Fruit fly (Drosophila melanogaster) whole organism, embryonic: ENCODE data around the gene Ubi-p63E.

Experiments
- BtbVII ChIP-seq: fragments of 200-800 bp; sonication (Bioruptor generic); optimal IDR thresholded peaks from 3 replicates; lab custom pipeline; 2017; ENCODE audit warnings: missing biosample characterization, mild to moderate bottlenecking, missing genetic modification characterization
- CG10267 ChIP-seq: fragments of 200-800 bp; sonication (Bioruptor generic); optimal IDR thresholded peaks from 2 replicates; lab custom pipeline; 2018; ENCODE audit warnings: missing biosample characterization, mild to moderate bottlenecking, missing genetic modification characterization, moderate library complexity
- CG17359 ChIP-seq: fragments of 200-800 bp; sonication (Bioruptor generic); optimal IDR thresholded peaks from 3 replicates; lab custom pipeline; 2018; ENCODE audit warnings: missing biosample characterization, mild to moderate bottlenecking, missing genetic modification characterization, moderate library complexity
- CG32772 ChIP-seq: fragments of 200-800 bp; sonication (Bioruptor generic); IDR thresholded peaks from 2 replicates; pipeline ENCODE4 v1.3.6; 2022; ENCODE audit warnings: missing biosample characterization, missing genetic modification characterization
- CG3281 ChIP-seq: fragments of 200-800 bp; sonication (Bioruptor generic); optimal IDR thresholded peaks from 3 replicates; lab custom pipeline; 2017; ENCODE audit warnings: missing biosample characterization, mild to moderate bottlenecking, missing genetic modification characterization
- CG33213 ChIP-seq: fragments of 200-800 bp; sonication (Bioruptor generic); optimal IDR thresholded peaks from 3 replicates; lab custom pipeline; 2016; ENCODE audit warnings: missing biosample characterization, missing genetic modification characterization
- CG7372 ChIP-seq: fragments of 200-800 bp; sonication (Bioruptor generic); IDR thresholded peaks from 2 replicates; pipeline ENCODE4 v1.3.6; 2022; ENCODE audit warnings: missing biosample characterization, missing genetic modification characterization
- CG8924 ChIP-seq: fragments of 200-800 bp; optimal IDR thresholded peaks from 3 replicates; lab custom pipeline; 2019; ENCODE audit warnings: missing biosample characterization, mild to moderate bottlenecking, missing genetic modification characterization, moderate library complexity
- CG8944 ChIP-seq: fragments of 200-800 bp; sonication (Bioruptor generic); optimal IDR thresholded peaks from 3 replicates; lab custom pipeline; 2016; ENCODE audit warnings: missing biosample characterization, missing genetic modification characterization
- CG9817 ChIP-seq: fragments of 200-800 bp; sonication (Bioruptor generic); optimal IDR thresholded peaks from 2 replicates; lab custom pipeline; 2018; ENCODE audit warnings: missing biosample characterization, mild to moderate bottlenecking, missing genetic modification characterization, moderate library complexity
- Camta ChIP-seq: fragments of 200-800 bp; sonication (Bioruptor generic); optimal IDR thresholded peaks from 2 replicates; lab custom pipeline; 2016; ENCODE audit warnings: missing biosample characterization, missing genetic modification characterization
- Dad ChIP-seq: fragments of 200-800 bp; sonication (Bioruptor generic); optimal IDR thresholded peaks from 3 replicates; lab custom pipeline; 2016; ENCODE audit warnings: missing biosample characterization, missing genetic modification characterization
- Doc2 ChIP-seq: fragments of 200-800 bp; sonication (Bioruptor generic); IDR thresholded peaks from 2 replicates; pipeline ENCODE4 v1.3.6; 2022; ENCODE audit warnings: missing biosample characterization, missing genetic modification characterization
- Ets65A ChIP-seq: fragments of 200-800 bp; sonication (Bioruptor generic); peaks from one replicate; lab custom pipeline; 2016; ENCODE audit warnings: missing biosample characterization, missing genetic modification characterization
- Ets97D ChIP-seq: fragments of 200-800 bp; sonication (Bioruptor generic); optimal IDR thresholded peaks from 3 replicates; lab custom pipeline; 2016; ENCODE audit warnings: missing biosample characterization, missing genetic modification characterization
- Hr51 ChIP-seq, 2 experiments: fragments of 200-800 bp; sonication (Bioruptor generic); optimal IDR thresholded peaks; 2 replicates in 1 of 2; 3 replicates in 1 of 2; lab custom pipeline; 2016 to 2018; ENCODE audit warnings: missing biosample characterization in 2 of 2, missing genetic modification characterization in 2 of 2, mild to moderate bottlenecking in 1 of 2, moderate library complexity in 1 of 2
- Mrtf ChIP-seq: fragments of 200-800 bp; sonication (Bioruptor generic); IDR thresholded peaks from 3 replicates; pipeline ENCODE4 v1.3.6; 2022; ENCODE audit warnings: missing biosample characterization, missing genetic modification characterization
- NfI ChIP-seq: fragments of 200-800 bp; sonication (Bioruptor generic); optimal IDR thresholded peaks from 3 replicates; lab custom pipeline; 2018; ENCODE audit warnings: missing biosample characterization, mild to moderate bottlenecking, missing genetic modification characterization, moderate library complexity
- Oaz ChIP-seq: fragments of 200-800 bp; sonication (Bioruptor generic); IDR thresholded peaks from 2 replicates; pipeline ENCODE4 v1.3.6; 2022; ENCODE audit warnings: missing biosample characterization, missing genetic modification characterization
- Spps ChIP-seq: fragments of 200-800 bp; sonication (Bioruptor generic); optimal IDR thresholded peaks from 2 replicates; lab custom pipeline; 2018; ENCODE audit warnings: missing biosample characterization, mild to moderate bottlenecking, missing genetic modification characterization
- Stat92E ChIP-seq, 3 experiments: fragments of >200 bp in 2 of 3; fragments of 200-800 bp in 1 of 3; sonication (Bioruptor generic) in 1 of 3; optimal IDR thresholded peaks; 2 replicates each; lab custom pipeline; 2017 to 2019; ENCODE audit warnings: missing biosample characterization in 3 of 3, missing genetic modification characterization in 3 of 3, mild to moderate bottlenecking in 1 of 3, moderate library complexity in 1 of 3
- TFAM ChIP-seq: fragments of 200-800 bp; sonication (Bioruptor generic); optimal IDR thresholded peaks from 2 replicates; lab custom pipeline; 2017; ENCODE audit warnings: missing biosample characterization, missing genetic modification characterization, inconsistent platforms
- Xrp1 ChIP-seq: fragments of 200-800 bp; sonication (Bioruptor generic); IDR thresholded peaks from 2 replicates; pipeline ENCODE4 v1.3.6; 2022; ENCODE audit warnings: missing biosample characterization, missing genetic modification characterization
- az2 ChIP-seq: fragments of 200-800 bp; sonication (Bioruptor generic); optimal IDR thresholded peaks from 3 replicates; lab custom pipeline; 2016; ENCODE audit warnings: missing biosample characterization, missing genetic modification characterization
- crc ChIP-seq: fragments of 200-800 bp; sonication (Bioruptor generic); optimal IDR thresholded peaks from 2 replicates; lab custom pipeline; 2016; ENCODE audit warnings: missing biosample characterization, missing genetic modification characterization
- dm ChIP-seq: fragments of 200-800 bp; sonication (Bioruptor generic); optimal IDR thresholded peaks from 3 replicates; lab custom pipeline; 2016; ENCODE audit warnings: missing biosample characterization, missing genetic modification characterization
- fd96Cb ChIP-seq: fragments of 200-800 bp; sonication (Bioruptor generic); optimal IDR thresholded peaks from 2 replicates; lab custom pipeline; 2018; ENCODE audit warnings: missing biosample characterization, mild to moderate bottlenecking, missing genetic modification characterization, moderate library complexity
- ftz-f1 ChIP-seq: fragments of 200-800 bp; sonication (Bioruptor generic); optimal IDR thresholded peaks from 2 replicates; lab custom pipeline; 2016; ENCODE audit warnings: missing biosample characterization, missing genetic modification characterization
- gsb-n ChIP-seq: fragments of 200-800 bp; sonication (Bioruptor generic); optimal IDR thresholded peaks from 3 replicates; lab custom pipeline; 2018; ENCODE audit warnings: missing biosample characterization, mild to moderate bottlenecking, missing genetic modification characterization
- her ChIP-seq: fragments of 200-800 bp; sonication (Bioruptor generic); optimal IDR thresholded peaks from 2 replicates; lab custom pipeline; 2016; ENCODE audit warnings: missing biosample characterization, missing genetic modification characterization
- klu ChIP-seq: fragments of 200-800 bp; sonication (Bioruptor generic); IDR thresholded peaks from 2 replicates; pipeline ENCODE4 v1.3.6; 2022; ENCODE audit warnings: missing biosample characterization, missing genetic modification characterization
- lab ChIP-seq: fragments of 200-800 bp; sonication (Bioruptor generic); optimal IDR thresholded peaks from 3 replicates; lab custom pipeline; 2017; ENCODE audit warnings: missing biosample characterization, missing genetic modification characterization, mild to moderate bottlenecking, moderate library complexity, missing genetic modification reagents
- lilli ChIP-seq: fragments of 200-800 bp; sonication (Bioruptor generic); optimal IDR thresholded peaks from 3 replicates; lab custom pipeline; 2016; ENCODE audit warnings: missing biosample characterization, missing genetic modification characterization
- nom ChIP-seq: fragments of 200-800 bp; sonication (Bioruptor generic); optimal IDR thresholded peaks from 2 replicates; lab custom pipeline; 2017; ENCODE audit warnings: missing biosample characterization, missing genetic modification characterization, mild to moderate bottlenecking, moderate library complexity, missing genetic modification reagents
- pum ChIP-seq: fragments of 200-800 bp; sonication (Bioruptor generic); optimal IDR thresholded peaks from 2 replicates; lab custom pipeline; 2016; ENCODE audit warnings: missing biosample characterization, missing genetic modification characterization
- pzg ChIP-seq: fragments of 200-800 bp; sonication (Bioruptor generic); optimal IDR thresholded peaks from 3 replicates; lab custom pipeline; 2018; ENCODE audit warnings: missing biosample characterization, mild to moderate bottlenecking, missing genetic modification characterization, moderate library complexity
- sc ChIP-seq, 3 experiments: fragments of >200 bp in 2 of 3; fragments of 200-800 bp in 1 of 3; sonication (Bioruptor generic) in 1 of 3; optimal IDR thresholded peaks; 2 replicates in 2 of 3; 3 replicates in 1 of 3; lab custom pipeline; 2017; ENCODE audit warnings: mild to moderate bottlenecking in 1 of 3, missing biosample characterization in 1 of 3, missing genetic modification characterization in 1 of 3, missing genetic modification reagents in 1 of 3
- sens ChIP-seq: fragments of 200-800 bp; sonication (Bioruptor generic); peaks from one replicate; lab custom pipeline; 2016; ENCODE audit warnings: missing biosample characterization, missing genetic modification characterization
- sima ChIP-seq: fragments of 200-800 bp; sonication (Bioruptor generic); optimal IDR thresholded peaks from 2 replicates; lab custom pipeline; 2016; ENCODE audit warnings: missing biosample characterization, missing genetic modification characterization
- sob ChIP-seq: fragments of 200-800 bp; sonication (Bioruptor generic); IDR thresholded peaks from 2 replicates; pipeline ENCODE4 v1.3.6; 2022; ENCODE audit warnings: missing biosample characterization, missing genetic modification characterization
- sqz ChIP-seq: fragments of 200-800 bp; sonication (Bioruptor generic); optimal IDR thresholded peaks from 3 replicates; lab custom pipeline; 2018; ENCODE audit warnings: missing biosample characterization, mild to moderate bottlenecking, missing genetic modification characterization
- stc ChIP-seq: fragments of 200-800 bp; sonication (Bioruptor generic); IDR thresholded peaks from 2 replicates; pipeline ENCODE4 v1.3.6; 2022; ENCODE audit warnings: missing biosample characterization, missing genetic modification characterization
- tll ChIP-seq, 2 experiments: fragments of 200-800 bp in 1 of 2; fragments of >200 bp in 1 of 2; sonication (Bioruptor generic) in 1 of 2; optimal IDR thresholded peaks; 2 replicates each; lab custom pipeline; 2017 to 2019; ENCODE audit warnings: missing biosample characterization in 2 of 2, missing genetic modification characterization in 2 of 2, mild to moderate bottlenecking in 1 of 2, moderate library complexity in 1 of 2
- trem ChIP-seq: fragments of 200-800 bp; optimal IDR thresholded peaks from 3 replicates; lab custom pipeline; 2019; ENCODE audit warnings: missing biosample characterization, mild to moderate bottlenecking, missing genetic modification characterization, moderate library complexity
- tup ChIP-seq: fragments of 200-800 bp; sonication (Bioruptor generic); optimal IDR thresholded peaks from 2 replicates; lab custom pipeline; 2016; ENCODE audit warnings: missing biosample characterization, mild to moderate bottlenecking, missing genetic modification characterization, moderate library complexity
- twi ChIP-seq: fragments of 200-800 bp; optimal IDR thresholded peaks from 2 replicates; lab custom pipeline; 2019; ENCODE audit warnings: missing biosample characterization, mild to moderate bottlenecking, missing genetic modification characterization, moderate library complexity
- usp ChIP-seq: fragments of >200 bp; optimal IDR thresholded peaks from 2 replicates; lab custom pipeline; 2017; ENCODE audit warnings: missing biosample characterization, missing genetic modification characterization

Ubi-p63E gene

dm6 chr3L:3912134-3912533, 9.2 kb upstream of the Ubi-p63E start:
- TF ChIP-seq CG3281 (GFP tag; lab: Kevin White, UChicago): no peak
- no peak for TF ChIP-seq pzg (GFP tag; lab: Kevin White, UChicago)
- TF ChIP-seq Oaz: no peak
- no peak for TF ChIP-seq nom
- TF ChIP-seq sob (GFP tag; lab: Robert Waterston, UW): 0 out of 2 replicates have a peak, but pooled peaks have one; percentile 13
- no peak for TF ChIP-seq lab
- TF ChIP-seq CG7372 (GFP tag; lab: Robert Waterston, UW): peak; percentile 76
- TF ChIP-seq Ets97D (GFP tag; lab: Kevin White, UChicago): no peak
- TF ChIP-seq sens (GFP tag; lab: Kevin White, UChicago): peak; percentile 15
- TF ChIP-seq CG10267 (tag; lab: Kevin White, UChicago): no peak
- peak; percentile 92 for TF ChIP-seq Ets65A (GFP tag; lab: Kevin White, UChicago)
- no peak for TF ChIP-seq Spps (tag; lab: Kevin White, UChicago)
- TF ChIP-seq gsb-n (tag; lab: Kevin White, UChicago): no peak
- no peak for TF ChIP-seq ftz-f1
- TF ChIP-seq CG17359 (tag; lab: Kevin White, UChicago): no peak

- TF ChIP-seq sc (optimal IDR thresholded peaks at IDR 0.05; lab: Kevin White, UChicago) (no peak), sc (GFP tag; optimal IDR thresholded peaks at IDR 0.05; lab: Kevin White, UChicago) (no peak), stc (no peak), CG33213 (no peak), Doc2 (GFP tag; lab: Robert Waterston, UW) (no peak), pum (no peak), tll (GFP tag; optimal IDR thresholded peaks at IDR 0.05; lab: Kevin White, UChicago) (no peak), twi (tag; lab: Kevin White, UChicago) (no peak), sima (GFP tag; lab: Kevin White, UChicago) (no peak), Xrp1 (GFP tag; lab: Robert Waterston, UW) (no peak), trem (tag; lab: Kevin White, UChicago) (no peak), Camta (GFP tag; lab: Kevin White, UChicago) (no peak), az2 (no peak)
These were observed 6.8 kb upstream of the Ubi-p63E start, which contains the start of gene mge for dm6 chr3L:3909831-3910230. Gene mge (minus strand): TSS chr3L:3909931.

dm6 chr3L:3908838-3909810, 6.1 kb upstream of the Ubi-p63E start:
- TF ChIP-seq crc (GFP tag; lab: Kevin White, UChicago) (no peak), CG8944 (GFP tag; lab: Kevin White, UChicago) (no peak), NfI (no peak), fd96Cb (tag; lab: Kevin White, UChicago) (no peak), dm (GFP tag; lab: Kevin White, UChicago) (peak; percentile 41), CG9817 (tag; lab: Kevin White, UChicago) (no peak), lilli (peak; percentile 16), Dad (GFP tag; lab: Kevin White, UChicago) (no peak), TFAM (GFP tag; lab: Kevin White, UChicago) (no peak), CG8924 (tag; lab: Kevin White, UChicago) (no peak), CG3281 (GFP tag; lab: Kevin White, UChicago) (no peak), her (GFP tag; lab: Kevin White, UChicago) (peak; percentile 99), Stat92E (GFP tag; optimal IDR thresholded peaks at IDR 0.05; lab: Kevin White, UChicago) (no peak), Ets97D (GFP tag; lab: Kevin White, UChicago) (peak; percentile 32), klu (GFP tag; lab: Robert Waterston, UW) (no peak), Mrtf (GFP tag; lab: Robert Waterston, UW) (no peak), BtbVII (GFP tag; lab: Kevin White, UChicago) (no peak), Hr51 (GFP tag; optimal IDR thresholded peaks at IDR 0.05; lab: Kevin White, UChicago) (no peak), tup (no peak), CG32772 (GFP tag; lab: Robert Waterston, UW) (no peak), usp (GFP tag; lab: Kevin White, UChicago) (no peak), sqz (GFP tag; lab: Kevin White, UChicago) (no peak)
